Fruit fly (Drosophila melanogaster): ENCODE measurements around the gene CG4116.

CG4116 gene

DNA sequence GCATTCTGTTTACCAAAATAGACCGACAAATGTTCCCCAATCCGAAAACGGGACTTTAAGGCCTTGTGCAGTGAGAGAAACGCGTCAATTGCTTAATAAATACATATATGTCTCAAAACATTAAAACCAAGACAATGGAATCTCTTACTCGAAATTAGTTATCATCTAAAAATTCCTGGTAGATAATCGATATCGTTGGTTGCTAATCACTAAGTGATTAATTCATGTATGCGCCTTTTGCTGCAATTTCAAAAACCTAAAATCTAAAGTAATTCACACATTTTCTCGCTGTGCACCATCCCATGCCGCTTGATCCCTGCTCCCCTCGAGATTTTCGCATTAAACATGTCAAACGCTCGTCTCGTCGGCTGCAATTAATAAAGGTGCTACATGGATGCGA lies 6.2 kb upstream of the CG4116 start (continued):
- no peak for TF ChIP-seq pfk (GFP tag; optimal IDR thresholded peaks at IDR 0.05)
- TF ChIP-seq oc (tag; optimal IDR thresholded peaks at IDR 0.05): no peak
- TF ChIP-seq CG10147 (GFP tag; optimal IDR thresholded peaks at IDR 0.05): no peak
- TF ChIP-seq fu2 (GFP tag; optimal IDR thresholded peaks at IDR 0.05): no peak
- no peak for TF ChIP-seq dpn (GFP tag; optimal IDR thresholded peaks at IDR 0.05)
- peak in 1 of 2 experiments; percentile 66 for TF ChIP-seq bsh (GFP tag; optimal IDR thresholded peaks at IDR 0.05)
- TF ChIP-seq CG2875 (GFP tag; optimal IDR thresholded peaks at IDR 0.05): peak; percentile 10
- TF ChIP-seq wdn (GFP tag; IDR thresholded peaks at IDR 0.05): no peak
- TF ChIP-seq CG1529 (GFP tag; optimal IDR thresholded peaks at IDR 0.05): peak; percentile 46
- no peak for TF ChIP-seq unc-4 (GFP tag; IDR thresholded peaks at IDR 0.05; ENCODE audit: partially characterized antibody)
- peak; percentile 43 for TF ChIP-seq CG8388 (GFP tag; optimal IDR thresholded peaks at IDR 0.05)
- peak; percentile 18 for TF ChIP-seq unpg (GFP tag; optimal IDR thresholded peaks at IDR 0.05)
- no peak for TF ChIP-seq CG6791 (GFP tag; IDR thresholded peaks at IDR 0.05; ENCODE audit: partially characterized antibody)
- peak; percentile 66 for TF ChIP-seq CG10979 (tag; optimal IDR thresholded peaks at IDR 0.05)
- TF ChIP-seq sob (GFP tag; IDR thresholded peaks at IDR 0.05): no peak
- TF ChIP-seq trem (tag; optimal IDR thresholded peaks at IDR 0.05): peak; percentile 32
- no peak for TF ChIP-seq wek (GFP tag; optimal IDR thresholded peaks at IDR 0.05)
- no peak for TF ChIP-seq pho (GFP tag; optimal IDR thresholded peaks at IDR 0.05)
- TF ChIP-seq Oli (tag; optimal IDR thresholded peaks at IDR 0.05): peak; percentile 19
- no peak for TF ChIP-seq CG11723 (GFP tag; optimal IDR thresholded peaks at IDR 0.05)
- TF ChIP-seq CG4424 (GFP tag; optimal IDR thresholded peaks at IDR 0.05): peak; percentile 45
- peak; percentile 15 for TF ChIP-seq Xbp1 (GFP tag; optimal IDR thresholded peaks at IDR 0.05)
- TF ChIP-seq kay (GFP tag; optimal IDR thresholded peaks at IDR 0.05): no peak
- TF ChIP-seq grn (GFP tag; optimal IDR thresholded peaks at IDR 0.05): no peak
- TF ChIP-seq Nf-YC (tag; optimal IDR thresholded peaks at IDR 0.05): no peak
- TF ChIP-seq odd (GFP tag; optimal IDR thresholded peaks at IDR 0.05): no peak
- no peak for TF ChIP-seq CG3407 (GFP tag; optimal IDR thresholded peaks at IDR 0.05)
- TF ChIP-seq usp (GFP tag; optimal IDR thresholded peaks at IDR 0.05): no peak
- TF ChIP-seq CG11398 (GFP tag; optimal IDR thresholded peaks at IDR 0.05): no peak
- TF ChIP-seq corto (GFP tag; optimal IDR thresholded peaks at IDR 0.05): no peak
- TF ChIP-seq CG4854 (GFP tag; optimal IDR thresholded peaks at IDR 0.05): no peak
- TF ChIP-seq amos (GFP tag; IDR thresholded peaks at IDR 0.05; ENCODE audit: partially characterized antibody): no peak
- TF ChIP-seq row (GFP tag; IDR thresholded peaks at IDR 0.05): peak; percentile 42; the same call in 2 of the 3 replicates
- peak; percentile 19; the same call in 1 of the 2 replicates for TF ChIP-seq CG6689 (GFP tag; IDR thresholded peaks at IDR 0.05)
- peak; percentile 73 for TF ChIP-seq CG18262 (tag; optimal IDR thresholded peaks at IDR 0.05)
- TF ChIP-seq D (optimal IDR thresholded peaks at IDR 0.05): no peak
- TF ChIP-seq D (GFP tag; optimal IDR thresholded peaks at IDR 0.05): peak; percentile 36
- no peak for TF ChIP-seq insv (GFP tag; optimal IDR thresholded peaks at IDR 0.05)
- no peak for TF ChIP-seq Awh (GFP tag; IDR thresholded peaks at IDR 0.05)
- TF ChIP-seq Sry-β (GFP tag; optimal IDR thresholded peaks at IDR 0.05): no peak
- peak; percentile 20 for TF ChIP-seq CG9727 (GFP tag; optimal IDR thresholded peaks at IDR 0.05)
- no peak for TF ChIP-seq Fer3 (tag; optimal IDR thresholded peaks at IDR 0.05)
- no peak for TF ChIP-seq Med (GFP tag)
- peak; percentile 28 for TF ChIP-seq fd96Cb (tag; optimal IDR thresholded peaks at IDR 0.05)
- TF ChIP-seq Mrtf (GFP tag; IDR thresholded peaks at IDR 0.05): no peak
- no peak for TF ChIP-seq CG1647 (GFP tag; optimal IDR thresholded peaks at IDR 0.05)
- no peak for TF ChIP-seq CG10543 (GFP tag; optimal IDR thresholded peaks at IDR 0.05)
- TF ChIP-seq Ssrp (tag; optimal IDR thresholded peaks at IDR 0.05): peak; percentile 35
- no peak for TF ChIP-seq exex (tag; optimal IDR thresholded peaks at IDR 0.05)
- no peak for TF ChIP-seq CrebB (tag; optimal IDR thresholded peaks at IDR 0.05)
- no peak for TF ChIP-seq Bgb (GFP tag; IDR thresholded peaks at IDR 0.05; ENCODE audit: partially characterized antibody)
